Fruit fly (Drosophila melanogaster): ENCODE results near the gene CG6999.

DNA sequence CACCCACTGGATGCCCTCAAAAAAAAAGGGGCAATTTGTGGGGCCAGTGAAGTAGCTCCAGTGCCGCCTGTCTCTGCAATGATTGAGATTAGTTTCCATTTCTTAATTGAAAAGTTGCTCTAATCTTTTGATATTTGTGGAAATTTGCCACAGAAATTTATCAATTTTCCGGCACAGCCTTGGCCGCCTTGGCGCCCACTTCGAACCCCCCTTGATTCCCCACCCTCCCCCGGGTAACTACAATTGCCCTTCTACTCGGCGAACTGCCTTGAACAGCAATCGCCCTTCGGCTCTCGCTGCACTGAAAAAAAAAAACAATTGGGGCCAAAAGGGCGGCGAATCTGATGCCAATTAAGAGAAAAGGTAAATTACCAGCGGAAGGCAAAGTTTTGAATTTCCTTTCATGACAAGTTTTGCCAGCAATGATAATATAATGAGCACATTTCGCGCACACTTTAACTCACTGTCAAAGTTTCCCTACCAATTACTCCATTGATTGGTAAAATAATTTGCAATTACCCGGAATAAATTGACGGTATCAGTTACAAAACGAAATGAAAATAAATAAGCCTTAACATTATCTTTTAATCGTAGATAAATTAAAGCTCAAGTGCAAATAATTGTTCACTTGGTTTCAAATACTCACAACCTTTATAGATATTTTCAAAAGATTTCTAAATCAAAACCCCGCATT lies 31.7 kb downstream of the CG6999 start:
- TF ChIP-seq usp (GFP tag; optimal IDR thresholded peaks at IDR 0.05) (no peak), HLH106 (tag; optimal IDR thresholded peaks at IDR 0.05) (no peak), br (GFP tag; optimal IDR thresholded peaks at IDR 0.05) (no peak), Rel (GFP tag; optimal IDR thresholded peaks at IDR 0.05) (no peak), Rel (tag; optimal IDR thresholded peaks at IDR 0.05) (no peak), lola (GFP tag; optimal IDR thresholded peaks at IDR 0.05) (no peak), fru (GFP tag; optimal IDR thresholded peaks at IDR 0.05) (no peak), CG32264 (GFP tag; optimal IDR thresholded peaks at IDR 0.05) (no peak), OdsH (GFP tag; optimal IDR thresholded peaks at IDR 0.05) (no peak), Hnf4 (GFP tag; optimal IDR thresholded peaks at IDR 0.05) (no peak), Dfd (GFP tag; optimal IDR thresholded peaks at IDR 0.05) (no peak), CrebA (GFP tag; optimal IDR thresholded peaks at IDR 0.05; ENCODE audit: borderline replicate concordance) (no peak), Hr78 (GFP tag; optimal IDR thresholded peaks at IDR 0.05) (no peak)

Data from whole organism, wandering third instar larva.